Worm (Caenorhabditis elegans): ENCODE results near the gene ttr-18.

ce11 chrII:11485200-11485599 is 1.3 kb downstream of the ttr-18 start, which contains the start of gene twk-5:
- TF ChIP-seq eyg-1 (tag; optimal IDR thresholded peaks at IDR 0.05) (no peak), pax-1 (tag; optimal IDR thresholded peaks at IDR 0.05) (no peak), F13H6.1 (tag; optimal IDR thresholded peaks at IDR 0.05) (no peak), ama-1 (optimal IDR thresholded peaks at IDR 0.05) (no peak), ceh-9 (tag; optimal IDR thresholded peaks at IDR 0.05) (no peak), ztf-16 (tag; optimal IDR thresholded peaks at IDR 0.05) (no peak), hlh-30 (tag; optimal IDR thresholded peaks at IDR 0.05; ENCODE audit: insufficient read depth) (no peak), ceh-31 (tag; optimal IDR thresholded peaks at IDR 0.05) (no peak), pros-1 (tag; optimal IDR thresholded peaks at IDR 0.05) (no peak), nfya-1 (tag; optimal IDR thresholded peaks at IDR 0.05) (no peak), pqm-1 (tag; optimal IDR thresholded peaks at IDR 0.05) (no peak), dmd-4 (tag; optimal IDR thresholded peaks at IDR 0.05; ENCODE audit: borderline replicate concordance) (no peak), mec-3 (tag; optimal IDR thresholded peaks at IDR 0.05; ENCODE audit: borderline replicate concordance) (no peak)
